Worm (Caenorhabditis elegans) whole organism, L1 larva: ENCODE measurements around the gene tsp-1.

ENCODE experiments used
- blmp-1 ChIP-seq: fragments of 150-350 bp; optimal IDR thresholded peaks from 2 replicates; lab custom pipeline; 2014; ENCODE audit warnings: missing biosample characterization, missing genetic modification characterization
- dpl-1 ChIP-seq, 3 experiments: fragments of 150-350 bp in 2 of 3; sonication (generic microtip) in 1 of 3; optimal IDR thresholded peaks; 2 replicates each; lab custom pipeline; 2014 to 2017; ENCODE audit warnings: missing biosample characterization in 3 of 3, missing genetic modification characterization in 3 of 3, missing genetic modification reagents in 3 of 3
- fos-1 ChIP-seq: fragments of 150-350 bp; optimal IDR thresholded peaks from 2 replicates; lab custom pipeline; 2014; ENCODE audit warnings: missing biosample characterization, missing genetic modification characterization
- jun-1 ChIP-seq: fragments of 150-350 bp; optimal IDR thresholded peaks from 2 replicates; lab custom pipeline; 2014; ENCODE audit warnings: missing biosample characterization, missing genetic modification reagents, missing genetic modification characterization
- nhr-76 ChIP-seq: sonication (generic microtip); optimal IDR thresholded peaks from 2 replicates; lab custom pipeline; 2017; ENCODE audit warnings: missing biosample characterization, missing genetic modification characterization
- sptf-1 ChIP-seq: fragments of 150-350 bp; optimal IDR thresholded peaks from 2 replicates; lab custom pipeline; 2014; ENCODE audit warnings: missing biosample characterization, missing genetic modification characterization
- sup-37 ChIP-seq: fragments of 200-800 bp; sonication (Bioruptor generic); optimal IDR thresholded peaks from 2 replicates; lab custom pipeline; 2018; ENCODE audit warnings: mild to moderate bottlenecking, missing genetic modification characterization, missing compliant biosample characterization
- xbp-1 ChIP-seq: sonication (generic microtip); optimal IDR thresholded peaks from 2 replicates; lab custom pipeline; 2016; ENCODE audit warnings: missing genetic modification characterization, missing compliant biosample characterization

DNA sequence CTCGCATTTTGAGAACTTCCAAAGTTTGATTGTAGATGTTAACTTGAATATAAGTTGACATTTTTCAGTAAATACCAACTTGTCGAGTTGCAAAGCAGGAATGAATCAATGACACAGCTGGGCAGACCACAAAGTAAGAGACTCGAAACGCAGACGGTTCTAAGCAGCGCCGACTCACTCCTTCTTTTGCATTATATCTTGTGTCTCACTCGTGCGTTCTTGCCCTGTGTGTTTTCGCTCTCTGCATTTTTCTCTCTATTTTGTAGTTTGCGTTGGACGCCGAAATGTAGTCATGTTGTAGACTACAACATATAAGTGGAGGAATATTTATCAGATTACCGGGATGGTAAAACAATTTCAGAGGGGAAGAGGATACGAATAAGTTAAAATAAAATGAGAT, 3.6 kb upstream of the tsp-1 start, which contains the start of gene C02F5.12:
- TF ChIP-seq xbp-1 (tag; lab: Kevin White, UChicago) = no peak
- no peak for TF ChIP-seq fos-1 (tag; lab: Kevin White, UChicago)
- TF ChIP-seq nhr-76 (tag; lab: Kevin White, UChicago) = no peak
- no peak for TF ChIP-seq sptf-1 (tag; lab: Kevin White, UChicago)
- TF ChIP-seq sup-37 = no peak
- TF ChIP-seq jun-1 (tag; lab: Kevin White, UChicago) = no peak
- no peak for TF ChIP-seq dpl-1 (GFP tag; optimal IDR thresholded peaks at IDR 0.05; lab: Kevin White, UChicago)
- peak; percentile 64 for TF ChIP-seq blmp-1 (tag; lab: Kevin White, UChicago)
